Fruit fly (Drosophila melanogaster) whole organism, adult: ENCODE results near the gene bocks.

Experiments used
- CG11617 ChIP-seq: fragments of 200-800 bp; sonication (Bioruptor generic); optimal IDR thresholded peaks from 2 replicates; lab custom pipeline; 2017; ENCODE audit warnings: mild to moderate bottlenecking, missing biosample characterization, missing genetic modification reagents, missing genetic modification characterization
- CG12768 ChIP-seq: fragments of 200-800 bp; sonication (Bioruptor generic); optimal IDR thresholded peaks from 2 replicates; lab custom pipeline; 2017; ENCODE audit warnings: missing biosample characterization, missing genetic modification characterization, mild to moderate bottlenecking, moderate library complexity, missing genetic modification reagents
- CG14711 ChIP-seq: fragments of 200-800 bp; sonication (Bioruptor generic); optimal IDR thresholded peaks from 2 replicates; lab custom pipeline; 2018; ENCODE audit warnings: missing biosample characterization, mild to moderate bottlenecking, missing genetic modification characterization, moderate library complexity
- CG1620 ChIP-seq: fragments of 200-800 bp; sonication (Bioruptor generic); optimal IDR thresholded peaks from 2 replicates; lab custom pipeline; 2016; ENCODE audit warnings: missing biosample characterization, missing genetic modification characterization
- CG33017 ChIP-seq: fragments of 200-800 bp; sonication (Bioruptor generic); optimal IDR thresholded peaks from 2 replicates; lab custom pipeline; 2018; ENCODE audit warnings: missing biosample characterization, mild to moderate bottlenecking, missing genetic modification characterization, moderate library complexity
- CG5204 ChIP-seq: fragments of 200-800 bp; sonication (Bioruptor generic); optimal IDR thresholded peaks from 2 replicates; lab custom pipeline; 2016; ENCODE audit warnings: missing biosample characterization, missing genetic modification characterization
- CG7045 ChIP-seq: fragments of 200-800 bp; sonication (Bioruptor generic); optimal IDR thresholded peaks from 2 replicates; lab custom pipeline; 2017; ENCODE audit warnings: missing biosample characterization, mild to moderate bottlenecking, missing genetic modification characterization
- CG7101 ChIP-seq: fragments of 200-800 bp; sonication (Bioruptor generic); optimal IDR thresholded peaks from 2 replicates; lab custom pipeline; 2018; ENCODE audit warnings: missing biosample characterization, mild to moderate bottlenecking, missing genetic modification characterization, moderate library complexity
- Clk ChIP-seq: fragments of 200-800 bp; sonication (Bioruptor generic); optimal IDR thresholded peaks from 2 replicates; lab custom pipeline; 2017; ENCODE audit warnings: missing biosample characterization, missing genetic modification characterization
- Crg-1 ChIP-seq: fragments of 200-800 bp; sonication (Bioruptor generic); optimal IDR thresholded peaks from 2 replicates; lab custom pipeline; 2016; ENCODE audit warnings: missing biosample characterization, missing genetic modification characterization
- Hr96 ChIP-seq: fragments of 200-800 bp; sonication (Bioruptor generic); optimal IDR thresholded peaks from 2 replicates; lab custom pipeline; 2016; ENCODE audit warnings: missing biosample characterization, missing genetic modification characterization
- Mnt ChIP-seq: fragments of 200-800 bp; sonication (Bioruptor generic); optimal IDR thresholded peaks from 2 replicates; lab custom pipeline; 2016; ENCODE audit warnings: missing biosample characterization, mild to moderate bottlenecking, missing genetic modification characterization
- bab1 ChIP-seq: fragments of 200-800 bp; sonication (Bioruptor generic); optimal IDR thresholded peaks from 3 replicates; lab custom pipeline; 2019; ENCODE audit warnings: missing biosample characterization, mild to moderate bottlenecking, missing genetic modification characterization, moderate library complexity
- cic ChIP-seq: fragments of 200-800 bp; sonication (Bioruptor generic); optimal IDR thresholded peaks from 2 replicates; lab custom pipeline; 2017; ENCODE audit warnings: missing biosample characterization, mild to moderate bottlenecking, missing genetic modification characterization, moderate library complexity
- cnc ChIP-seq, 2 experiments: fragments of >200 bp; optimal IDR thresholded peaks; 2 replicates each; lab custom pipeline; 2017
- kay ChIP-seq: fragments of 200-800 bp; sonication (Bioruptor generic); peaks from one replicate; lab custom pipeline; 2016; ENCODE audit warnings: missing biosample characterization, missing genetic modification characterization, borderline replicate concordance
- ovo ChIP-seq: fragments of 200-800 bp; sonication (Bioruptor generic); optimal IDR thresholded peaks from 2 replicates; lab custom pipeline; 2016; ENCODE audit warnings: missing biosample characterization, missing genetic modification characterization
- pad ChIP-seq: fragments of 200-800 bp; sonication (Bioruptor generic); optimal IDR thresholded peaks from 3 replicates; lab custom pipeline; 2017; ENCODE audit warnings: missing biosample characterization, missing genetic modification characterization, mild to moderate bottlenecking, moderate library complexity, missing genetic modification reagents
- tj ChIP-seq: fragments of 200-800 bp; sonication (Bioruptor generic); optimal IDR thresholded peaks from 3 replicates; lab custom pipeline; 2017; ENCODE audit warnings: missing biosample characterization, mild to moderate bottlenecking, missing genetic modification characterization, moderate library complexity
- toe ChIP-seq: fragments of 200-800 bp; sonication (Bioruptor generic); optimal IDR thresholded peaks from 2 replicates; lab custom pipeline; 2016; ENCODE audit warnings: missing biosample characterization, missing genetic modification characterization

bocks gene

DNA sequence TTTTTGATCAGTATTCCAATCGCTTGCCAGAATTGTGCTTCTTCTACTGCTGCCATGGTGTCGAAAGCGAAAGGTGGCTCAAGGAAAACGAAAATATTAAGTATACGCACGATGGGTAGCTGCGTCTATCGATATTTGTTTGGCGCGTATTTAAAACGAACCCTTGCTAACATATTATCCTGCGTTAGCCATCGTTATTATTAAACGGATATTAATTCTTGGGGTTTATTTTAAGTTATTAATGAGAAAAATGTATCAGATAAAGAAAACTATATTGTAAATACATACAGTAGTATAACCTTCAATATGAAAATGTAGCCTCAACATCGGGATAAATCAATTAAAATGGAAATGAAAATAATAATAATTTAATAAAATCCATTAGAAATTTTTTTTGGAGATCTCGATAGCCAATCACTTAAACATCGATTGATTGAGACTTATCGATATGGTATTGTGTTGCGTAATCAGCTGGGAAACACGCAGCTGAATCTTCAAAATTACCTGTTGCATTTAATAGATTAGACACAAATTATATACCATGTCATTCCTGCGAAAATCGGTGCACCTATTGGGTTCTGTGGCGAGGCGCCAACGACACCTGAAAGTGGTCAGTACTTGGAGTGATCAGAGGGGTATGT, 35.3 kb downstream of the bocks start, which contains the start of the genes CG9386 and BckdhA:
CG9386 (minus strand) TSS at position 75 of the 641 bp plus-strand sequence.
BckdhA (plus strand) TSS at position 452 of the 641 bp plus-strand sequence.
- peak; percentile 35 for TF ChIP-seq bab1 (GFP tag; lab: Kevin White, UChicago)
- TF ChIP-seq CG12768 (GFP tag; lab: Kevin White, UChicago) = no peak
- TF ChIP-seq kay (GFP tag; lab: Kevin White, UChicago) = no peak
- peak; percentile 46 for TF ChIP-seq tj (GFP tag; lab: Kevin White, UChicago)
- peak; percentile 5 for TF ChIP-seq CG7045
- peak; percentile 10 for TF ChIP-seq CG14711
- peak; percentile 42 for TF ChIP-seq pad (GFP tag; lab: Kevin White, UChicago)
- peak; percentile 67 for TF ChIP-seq CG11617 (GFP tag; lab: Kevin White, UChicago)
- TF ChIP-seq toe (GFP tag; lab: Kevin White, UChicago) = no peak
- TF ChIP-seq cic (GFP tag; lab: Kevin White, UChicago) = peak; percentile 33
- TF ChIP-seq Mnt = peak; percentile 80
- no peak for TF ChIP-seq cnc (optimal IDR thresholded peaks at IDR 0.05; lab: Kevin White, UChicago)
- TF ChIP-seq Hr96 (GFP tag; lab: Kevin White, UChicago) = no peak
- TF ChIP-seq Clk (GFP tag; lab: Kevin White, UChicago) = no peak
- TF ChIP-seq CG7101 (tag; lab: Kevin White, UChicago) = peak; percentile 30
- TF ChIP-seq CG1620 (GFP tag; lab: Kevin White, UChicago) = peak; percentile 72
- TF ChIP-seq CG5204 (GFP tag; lab: Kevin White, UChicago) = no peak
- no peak for TF ChIP-seq CG33017
- TF ChIP-seq ovo (GFP tag; lab: Kevin White, UChicago) = peak; percentile 1
- TF ChIP-seq Crg-1 (GFP tag; lab: Kevin White, UChicago) = peak; percentile 41

DNA sequence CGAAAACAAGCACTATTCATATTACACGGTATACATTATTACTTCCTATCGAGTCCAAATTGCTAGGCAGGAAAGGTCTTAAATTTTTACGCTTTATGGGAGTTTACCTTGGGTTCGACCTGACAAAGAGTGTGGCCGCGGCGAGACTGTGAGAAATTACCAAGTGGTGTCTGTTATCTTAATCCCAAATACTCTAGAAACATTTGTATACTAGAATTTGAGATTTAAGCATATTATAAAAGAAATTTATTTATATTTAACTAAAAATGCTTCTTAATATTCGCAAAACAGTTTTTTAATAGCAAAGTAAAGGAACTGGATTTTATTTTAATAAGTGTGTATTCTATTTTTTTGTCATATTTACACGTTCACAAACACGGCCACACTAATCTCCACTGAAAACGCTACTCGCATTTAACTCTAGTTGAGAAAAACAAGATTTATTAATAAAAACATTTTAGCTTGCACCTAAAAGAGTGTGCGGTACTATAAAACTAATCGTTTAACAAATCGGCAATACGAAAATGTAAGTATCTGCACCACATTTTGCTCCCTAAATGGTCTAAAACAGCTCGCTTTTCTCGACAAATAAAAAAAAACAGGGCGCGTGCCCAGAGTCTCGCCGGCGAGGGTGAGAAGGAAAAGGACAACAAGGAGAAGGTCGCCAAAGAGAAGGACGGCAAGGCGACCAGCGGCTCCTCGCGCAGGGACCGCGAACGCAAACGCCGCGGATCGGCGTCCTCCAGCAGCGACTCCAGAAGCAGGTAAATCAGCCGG, 39.0 kb downstream of the bocks start, which contains the start of the genes mura and RnpS1:
mura (minus strand) TSS at position 148 of the 777 bp plus-strand sequence.
RnpS1 (plus strand) TSS at position 376 of the 777 bp plus-strand sequence.
- TF ChIP-seq Mnt (peak; percentile 8), cnc (optimal IDR thresholded peaks at IDR 0.05; lab: Kevin White, UChicago) (no peak), cic (GFP tag; lab: Kevin White, UChicago) (peak; percentile 53), bab1 (GFP tag; lab: Kevin White, UChicago) (peak; percentile 20), CG7045 (no peak), ovo (GFP tag; lab: Kevin White, UChicago) (no peak)

DNA sequence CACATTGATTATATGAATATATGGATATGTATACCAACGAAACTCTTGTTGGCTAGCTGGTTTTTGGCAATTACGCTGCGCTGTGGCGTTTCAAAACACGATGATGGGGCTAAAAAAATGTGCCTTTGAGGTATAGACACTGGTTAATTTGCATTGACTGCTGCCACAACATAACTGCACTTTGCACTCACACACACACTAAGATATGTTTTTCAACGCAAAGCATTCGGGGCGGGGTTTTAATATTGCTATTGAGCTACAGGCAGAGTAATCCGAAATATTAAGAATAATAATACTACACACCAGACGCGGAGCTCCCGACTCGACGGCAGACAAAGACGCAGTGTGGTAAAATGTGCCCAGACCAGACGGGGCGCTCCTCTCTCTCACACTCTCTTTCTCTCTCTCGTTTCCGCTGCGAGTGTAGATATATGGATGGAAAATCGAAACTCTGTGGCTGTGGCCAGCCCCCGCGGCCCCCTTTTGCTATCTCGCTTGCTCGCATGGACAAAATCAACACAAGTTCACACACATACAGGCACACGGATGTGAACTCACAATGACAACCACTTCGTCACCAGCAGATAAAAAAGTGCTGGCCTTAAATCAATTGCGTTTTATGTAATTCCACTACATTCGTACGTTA, 39.7 kb downstream of the bocks start:
- TF ChIP-seq cic (GFP tag; lab: Kevin White, UChicago) = peak; percentile 89
- TF ChIP-seq CG11617 (GFP tag; lab: Kevin White, UChicago) = peak; percentile 57
- peak; percentile 20 for TF ChIP-seq bab1 (GFP tag; lab: Kevin White, UChicago)
- peak; percentile 31 for TF ChIP-seq Hr96 (GFP tag; lab: Kevin White, UChicago)
- peak; percentile 83 for TF ChIP-seq CG12768 (GFP tag; lab: Kevin White, UChicago)
- peak; percentile 43 for TF ChIP-seq CG33017
- TF ChIP-seq CG1620 (GFP tag; lab: Kevin White, UChicago) = peak; percentile 6
- TF ChIP-seq toe (GFP tag; lab: Kevin White, UChicago) = no peak
- peak; percentile 47 for TF ChIP-seq ovo (GFP tag; lab: Kevin White, UChicago)
- TF ChIP-seq CG5204 (GFP tag; lab: Kevin White, UChicago) = no peak
- TF ChIP-seq Clk (GFP tag; lab: Kevin White, UChicago) = peak; percentile 23
- TF ChIP-seq pad (GFP tag; lab: Kevin White, UChicago) = peak; percentile 56
- peak; percentile 51 for TF ChIP-seq CG7045
- peak; percentile 52 for TF ChIP-seq CG14711
- TF ChIP-seq CG7101 (tag; lab: Kevin White, UChicago) = peak; percentile 63
- TF ChIP-seq cnc (optimal IDR thresholded peaks at IDR 0.05; lab: Kevin White, UChicago) = peak in 1 of 2 experiments; percentile 80
- no peak for TF ChIP-seq kay (GFP tag; lab: Kevin White, UChicago)
- TF ChIP-seq tj (GFP tag; lab: Kevin White, UChicago) = peak; percentile 78
- peak; percentile 68 for TF ChIP-seq Crg-1 (GFP tag; lab: Kevin White, UChicago)
- peak; percentile 93 for TF ChIP-seq Mnt

DNA sequence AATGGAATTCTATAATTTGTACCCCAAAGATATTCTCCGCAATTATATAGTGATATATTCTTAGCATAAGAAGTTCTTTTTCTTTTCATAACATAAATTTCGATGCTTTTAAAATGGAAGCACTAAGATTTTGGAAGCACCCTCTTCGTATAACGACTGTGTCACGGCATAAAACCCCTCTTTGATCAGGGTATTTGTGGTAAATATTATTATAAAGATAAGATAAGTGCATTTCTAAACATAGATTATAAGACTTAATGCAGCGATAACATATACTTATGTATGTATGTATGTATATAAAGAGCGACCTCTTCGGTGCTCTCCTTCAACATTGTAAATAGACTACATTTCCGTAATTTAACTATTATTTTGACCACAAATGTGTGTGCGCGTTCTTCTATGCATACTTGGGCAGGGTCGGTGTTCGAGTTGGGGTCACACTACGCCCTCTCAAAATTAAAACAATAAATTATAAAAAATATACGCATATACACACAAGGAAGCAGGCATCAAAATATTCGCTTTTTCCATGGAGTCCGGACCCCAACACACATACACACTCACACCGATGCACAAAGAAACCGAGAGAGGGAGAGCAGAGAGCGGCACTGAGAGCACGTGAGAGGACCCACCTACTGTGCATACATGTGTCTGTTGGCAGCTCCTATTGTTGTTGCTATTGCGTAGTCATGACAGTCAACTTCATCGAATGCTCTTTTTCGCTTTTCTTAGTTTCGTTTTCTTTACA, 40.4 kb downstream of the bocks start:
- no peak for TF ChIP-seq CG33017
- TF ChIP-seq pad (GFP tag; lab: Kevin White, UChicago) = no peak
- TF ChIP-seq Crg-1 (GFP tag; lab: Kevin White, UChicago) = peak; percentile 0
- no peak for TF ChIP-seq cnc (optimal IDR thresholded peaks at IDR 0.05; lab: Kevin White, UChicago)
- TF ChIP-seq tj (GFP tag; lab: Kevin White, UChicago) = no peak
- TF ChIP-seq Mnt = peak; percentile 60
- TF ChIP-seq CG7045 = no peak
- no peak for TF ChIP-seq toe (GFP tag; lab: Kevin White, UChicago)
